In genomic region chr3L:6976601-6977140, dm6 we compare ENCODE assay signal across 4 fruit fly cellular contexts.
TF ChIP-seq lines count a peak whose summit lies in the region.

No protein-coding gene starts in this region.

- TF ChIP-seq CTCF in whole organism, embryonic (GFP tag; optimal IDR thresholded peaks at IDR 0.05; lab: Kevin White, UChicago) = no peak

TF ChIP-seq in whole organism, adult, 20 proteins besides CTCF, POLR2A, EP300 and RAD21:
- peak; percentile 91 for TF ChIP-seq kay (GFP tag; lab: Kevin White, UChicago; ENCODE audit: borderline replicate concordance)
- TF ChIP-seq CG7101 (tag; optimal IDR thresholded peaks at IDR 0.05; lab: Kevin White, UChicago) = no peak

TF ChIP-seq in whole organism, embryonic, 481 proteins besides CTCF, POLR2A, EP300 and RAD21:
- no peak for TF ChIP-seq gsb-n (tag; optimal IDR thresholded peaks at IDR 0.05; lab: Kevin White, UChicago)
- TF ChIP-seq CG9437 (GFP tag; optimal IDR thresholded peaks at IDR 0.05; lab: Kevin White, UChicago) = no peak
- TF ChIP-seq sens (GFP tag; lab: Kevin White, UChicago) = peak; percentile 71
- TF ChIP-seq sug (tag; optimal IDR thresholded peaks at IDR 0.05; lab: Kevin White, UChicago) = peak; percentile 73
- TF ChIP-seq YL-1 (GFP tag; optimal IDR thresholded peaks at IDR 0.05; lab: Kevin White, UChicago) = no peak
- no peak for TF ChIP-seq mld (GFP tag; IDR thresholded peaks at IDR 0.05; lab: Robert Waterston, UW; ENCODE audit: partially characterized antibody)
- peak; percentile 45 for TF ChIP-seq CG34376 (GFP tag; optimal IDR thresholded peaks at IDR 0.05; lab: Kevin White, UChicago)
- no peak for TF ChIP-seq gcm2 (GFP tag; optimal IDR thresholded peaks at IDR 0.05; lab: Kevin White, UChicago)
- TF ChIP-seq CG8765 (GFP tag; IDR thresholded peaks at IDR 0.05; lab: Robert Waterston, UW) = no peak
- peak; percentile 55 for TF ChIP-seq Med (GFP tag; lab: Kevin White, UChicago)
- TF ChIP-seq wek (GFP tag; optimal IDR thresholded peaks at IDR 0.05; lab: Kevin White, UChicago) = no peak
- no peak for TF ChIP-seq Aef1 (GFP tag; IDR thresholded peaks at IDR 0.05; lab: Robert Waterston, UW)
- TF ChIP-seq exex (tag; optimal IDR thresholded peaks at IDR 0.05; lab: Kevin White, UChicago) = peak; percentile 47
- peak in 1 of 2 experiments; percentile 2 for TF ChIP-seq Pdp1 (GFP tag; optimal IDR thresholded peaks at IDR 0.05; lab: Kevin White, UChicago)
- peak; percentile 40; the same call in 1 of the 2 replicates for TF ChIP-seq crol (GFP tag; IDR thresholded peaks at IDR 0.05; lab: Robert Waterston, UW)
- TF ChIP-seq GATAe (GFP tag; conservative IDR thresholded peaks at IDR 0.05; lab: Robert Waterston, UW) = 0 out of 2 replicates have a peak, but pooled peaks have one; percentile 26
- peak; percentile 61; the same call in 1 of the 3 replicates for TF ChIP-seq otp (GFP tag; IDR thresholded peaks at IDR 0.05; lab: Robert Waterston, UW)
- peak; percentile 7 for TF ChIP-seq mirr (GFP tag; optimal IDR thresholded peaks at IDR 0.05; lab: Kevin White, UChicago)
- TF ChIP-seq Lpt (GFP tag; optimal IDR thresholded peaks at IDR 0.05; lab: Kevin White, UChicago) = no peak
TF ChIP-seq in whole organism, embryonic: peak in this region for 10.

TF ChIP-seq in whole organism, prepupa, 60 proteins besides CTCF, POLR2A, EP300 and RAD21:
- no peak for TF ChIP-seq CG6276 (GFP tag; optimal IDR thresholded peaks at IDR 0.05; lab: Kevin White, UChicago)
- no peak for TF ChIP-seq CG4318 (GFP tag; optimal IDR thresholded peaks at IDR 0.05; lab: Kevin White, UChicago)
- no peak for TF ChIP-seq CG15336 (GFP tag; IDR thresholded peaks at IDR 0.05; lab: Robert Waterston, UW)
- peak; percentile 48 for TF ChIP-seq fkh (GFP tag; optimal IDR thresholded peaks at IDR 0.05; lab: Kevin White, UChicago)
- TF ChIP-seq CG6808 (GFP tag; optimal IDR thresholded peaks at IDR 0.05; lab: Kevin White, UChicago) = no peak
- no peak for TF ChIP-seq Smox (GFP tag; optimal IDR thresholded peaks at IDR 0.05; lab: Kevin White, UChicago)
- TF ChIP-seq svp (GFP tag; lab: Kevin White, UChicago) = peak; percentile 84
- no peak for TF ChIP-seq CG10631 (GFP tag; optimal IDR thresholded peaks at IDR 0.05; lab: Kevin White, UChicago)
- no peak for TF ChIP-seq Eip75B (GFP tag; optimal IDR thresholded peaks at IDR 0.05; lab: Kevin White, UChicago)
- no peak for TF ChIP-seq net (GFP tag; optimal IDR thresholded peaks at IDR 0.05; lab: Kevin White, UChicago)
- TF ChIP-seq CG8319 (GFP tag; optimal IDR thresholded peaks at IDR 0.05; lab: Kevin White, UChicago) = no peak
- no peak for TF ChIP-seq spab (GFP tag; optimal IDR thresholded peaks at IDR 0.05; lab: Kevin White, UChicago)
- no peak for TF ChIP-seq acj6 (GFP tag; optimal IDR thresholded peaks at IDR 0.05; lab: Kevin White, UChicago)
- TF ChIP-seq vri (GFP tag; optimal IDR thresholded peaks at IDR 0.05; lab: Kevin White, UChicago) = peak; percentile 17
- TF ChIP-seq Eip78C (GFP tag; lab: Kevin White, UChicago) = peak; percentile 44
- no peak for TF ChIP-seq topi (GFP tag; optimal IDR thresholded peaks at IDR 0.05; lab: Kevin White, UChicago)
TF ChIP-seq in whole organism, prepupa: peak in this region for 4.

TF ChIP-seq in whole organism, wandering third instar larva, 38 proteins besides CTCF, POLR2A, EP300 and RAD21:
- TF ChIP-seq Jra (GFP tag; optimal IDR thresholded peaks at IDR 0.05; lab: Kevin White, UChicago) (no peak), Hr83 (GFP tag; optimal IDR thresholded peaks at IDR 0.05; lab: Kevin White, UChicago; ENCODE audit: poor library complexity, severe bottlenecking) (no peak), brk (GFP tag; optimal IDR thresholded peaks at IDR 0.05; lab: Kevin White, UChicago) (no peak), dl (GFP tag; optimal IDR thresholded peaks at IDR 0.05; lab: Kevin White, UChicago; ENCODE audit: insufficient read depth in 1 of 2, partially characterized antibody in 2 of 2) (no peak), CrebA (GFP tag; optimal IDR thresholded peaks at IDR 0.05; lab: Kevin White, UChicago; ENCODE audit: borderline replicate concordance) (no peak), h (GFP tag; optimal IDR thresholded peaks at IDR 0.05; lab: Kevin White, UChicago) (no peak), Rel (GFP tag; optimal IDR thresholded peaks at IDR 0.05; lab: Kevin White, UChicago) (no peak), Rel (tag; optimal IDR thresholded peaks at IDR 0.05; lab: Kevin White, UChicago) (peak; percentile 45), Vsx2 (GFP tag; optimal IDR thresholded peaks at IDR 0.05; lab: Kevin White, UChicago; ENCODE audit: partially characterized antibody) (no peak)
TF ChIP-seq in whole organism, wandering third instar larva: peak in this region for 1.
